Fruit fly (Drosophila melanogaster): Measurements from ENCODE around the gene ranshi.
A peak's percentile ranks its signal among the peaks of the same experiment; 100 is the strongest.

The ranshi gene

dm6 chr3R:8704669-8705068 lies 24.8 kb downstream of the ranshi start (continued):
- TF ChIP-seq Dad (GFP tag; optimal IDR thresholded peaks at IDR 0.05) (no peak), CG18764 (GFP tag; optimal IDR thresholded peaks at IDR 0.05) (no peak), CG34422 (GFP tag; IDR thresholded peaks at IDR 0.05) (no peak), CG9727 (GFP tag; optimal IDR thresholded peaks at IDR 0.05) (peak; percentile 10), CG3163 (GFP tag; optimal IDR thresholded peaks at IDR 0.05) (no peak), ken (GFP tag; IDR thresholded peaks at IDR 0.05) (no peak), CG1792 (GFP tag; optimal IDR thresholded peaks at IDR 0.05) (no peak), Kr (GFP tag; optimal IDR thresholded peaks at IDR 0.05) (peak; percentile 17), CG6813 (GFP tag; optimal IDR thresholded peaks at IDR 0.05) (peak; percentile 32), Antp (GFP tag; optimal IDR thresholded peaks at IDR 0.05) (no peak), CG14050 (GFP tag; IDR thresholded peaks at IDR 0.05) (no peak), lbe (GFP tag; optimal IDR thresholded peaks at IDR 0.05) (no peak), pfk (GFP tag; optimal IDR thresholded peaks at IDR 0.05) (no peak), Jarid2 (GFP tag; optimal IDR thresholded peaks at IDR 0.05) (no peak), CG2889 (GFP tag; IDR thresholded peaks at IDR 0.05) (no peak), Hr78 (GFP tag; optimal IDR thresholded peaks at IDR 0.05) (no peak), CG8089 (GFP tag; optimal IDR thresholded peaks at IDR 0.05) (no peak), Oli (tag; optimal IDR thresholded peaks at IDR 0.05) (no peak), sens (GFP tag) (peak; percentile 81), nom (GFP tag; optimal IDR thresholded peaks at IDR 0.05) (no peak), CG18599 (GFP tag; optimal IDR thresholded peaks at IDR 0.05) (no peak), CG1603 (tag; optimal IDR thresholded peaks at IDR 0.05) (peak; percentile 22), Med (GFP tag) (no peak), slbo (GFP tag; IDR thresholded peaks at IDR 0.05) (no peak), so (GFP tag; IDR thresholded peaks at IDR 0.05) (no peak), MESR4 (GFP tag; optimal IDR thresholded peaks at IDR 0.05) (no peak), fd102C (GFP tag; optimal IDR thresholded peaks at IDR 0.05) (peak; percentile 67), gcm (GFP tag; optimal IDR thresholded peaks at IDR 0.05) (no peak), CG30403 (GFP tag; optimal IDR thresholded peaks at IDR 0.05) (no peak), ase (GFP tag; IDR thresholded peaks at IDR 0.05) (no peak), vnd (GFP tag; IDR thresholded peaks at IDR 0.05; ENCODE audit: partially characterized antibody) (no peak), dmrt11E (tag; optimal IDR thresholded peaks at IDR 0.05) (peak; percentile 1), CG32767 (GFP tag; IDR thresholded peaks at IDR 0.05) (no peak), CG10565 (GFP tag; optimal IDR thresholded peaks at IDR 0.05) (no peak), pho (GFP tag; optimal IDR thresholded peaks at IDR 0.05) (no peak)

dm6 chr3R:8701197-8701596 lies 28.3 kb downstream of the ranshi start:
- TF ChIP-seq cad (GFP tag; optimal IDR thresholded peaks at IDR 0.05) (peak; percentile 82), CG15269 (tag; optimal IDR thresholded peaks at IDR 0.05) (no peak), CG17568 (GFP tag; optimal IDR thresholded peaks at IDR 0.05) (no peak), sna (GFP tag; IDR thresholded peaks at IDR 0.05; ENCODE audit: partially characterized antibody) (no peak), Doc2 (GFP tag; IDR thresholded peaks at IDR 0.05) (no peak), zen (tag; optimal IDR thresholded peaks at IDR 0.05) (peak; percentile 76), Kr (GFP tag; optimal IDR thresholded peaks at IDR 0.05) (peak; percentile 93), tll (GFP tag; optimal IDR thresholded peaks at IDR 0.05) (peak in 1 of 2 experiments; percentile 20), CG10462 (GFP tag; optimal IDR thresholded peaks at IDR 0.05) (no peak), D (optimal IDR thresholded peaks at IDR 0.05) (peak; percentile 40), D (GFP tag; optimal IDR thresholded peaks at IDR 0.05) (no peak), Dfd (GFP tag; optimal IDR thresholded peaks at IDR 0.05) (no peak)

Measured in whole organism, embryonic.